Fruit fly (Drosophila melanogaster) whole organism, embryonic: ENCODE results near the gene Hinfp.
A peak's percentile ranks its signal among the peaks of the same experiment; 100 is the strongest.

Source experiments
- Atf-2 ChIP-seq: fragments of 200-800 bp; sonication (Bioruptor generic); optimal IDR thresholded peaks from 2 replicates; lab custom pipeline; 2016; ENCODE audit warnings: missing biosample characterization, missing genetic modification characterization
- Blimp-1 ChIP-seq: fragments of 200-800 bp; sonication (Bioruptor generic); optimal IDR thresholded peaks from 3 replicates; lab custom pipeline; 2018; ENCODE audit warnings: missing biosample characterization, missing genetic modification characterization, mild to moderate bottlenecking, moderate library complexity, missing genetic modification reagents
- CG10274 ChIP-seq: fragments of 200-800 bp; sonication (Bioruptor generic); optimal IDR thresholded peaks from 3 replicates; lab custom pipeline; 2017; ENCODE audit warnings: missing biosample characterization, mild to moderate bottlenecking, missing genetic modification characterization
- CG1233 ChIP-seq: fragments of 200-800 bp; sonication (Bioruptor generic); optimal IDR thresholded peaks from 4 replicates; lab custom pipeline; 2018; ENCODE audit warnings: missing biosample characterization, mild to moderate bottlenecking, missing genetic modification characterization
- CG12769 ChIP-seq: fragments of 200-800 bp; sonication (Bioruptor generic); optimal IDR thresholded peaks from 2 replicates; lab custom pipeline; 2019; ENCODE audit warnings: missing biosample characterization, mild to moderate bottlenecking, missing genetic modification characterization, moderate library complexity
- CG13894 ChIP-seq: fragments of 200-800 bp; sonication (Bioruptor generic); optimal IDR thresholded peaks from 3 replicates; lab custom pipeline; 2018; ENCODE audit warnings: missing biosample characterization, mild to moderate bottlenecking, missing genetic modification characterization, moderate library complexity
- CG15011 ChIP-seq: fragments of 200-800 bp; sonication (Bioruptor generic); optimal IDR thresholded peaks from 3 replicates; lab custom pipeline; 2018; ENCODE audit warnings: missing biosample characterization, mild to moderate bottlenecking, missing genetic modification characterization
- CG15514 ChIP-seq: fragments of 200-800 bp; sonication (Bioruptor generic); optimal IDR thresholded peaks from 3 replicates; lab custom pipeline; 2017; ENCODE audit warnings: missing biosample characterization, missing genetic modification characterization, mild to moderate bottlenecking, moderate library complexity, missing genetic modification reagents
- CG17361 ChIP-seq: fragments of 200-800 bp; sonication (Bioruptor generic); IDR thresholded peaks from 3 replicates; pipeline ENCODE4 v1.3.6; 2022; ENCODE audit warnings: missing biosample characterization, missing genetic modification characterization
- CG17829 ChIP-seq: fragments of 200-800 bp; optimal IDR thresholded peaks from 2 replicates; lab custom pipeline; 2019; ENCODE audit warnings: missing biosample characterization, mild to moderate bottlenecking, missing genetic modification characterization, moderate library complexity
- CG1832 ChIP-seq: fragments of 200-800 bp; sonication (Bioruptor generic); optimal IDR thresholded peaks from 2 replicates; lab custom pipeline; 2017; ENCODE audit warnings: missing biosample characterization, mild to moderate bottlenecking, missing genetic modification characterization, inconsistent platforms
- CG18599 ChIP-seq: fragments of 200-800 bp; sonication (Bioruptor generic); optimal IDR thresholded peaks from 3 replicates; lab custom pipeline; 2017; ENCODE audit warnings: missing biosample characterization, missing genetic modification characterization, mild to moderate bottlenecking, moderate library complexity, missing genetic modification reagents
- CG2678 ChIP-seq: fragments of 200-800 bp; sonication (Bioruptor generic); optimal IDR thresholded peaks from 3 replicates; lab custom pipeline; 2019; ENCODE audit warnings: missing biosample characterization, mild to moderate bottlenecking, missing genetic modification characterization, moderate library complexity
- CG42726 ChIP-seq: fragments of 200-800 bp; sonication (Bioruptor generic); IDR thresholded peaks from 2 replicates; pipeline ENCODE4 v1.3.6; 2022; ENCODE audit warnings: missing biosample characterization, missing genetic modification characterization; ENCODE audit not compliant: partially characterized antibody
- CG6175 ChIP-seq: fragments of 200-800 bp; sonication (Bioruptor generic); IDR thresholded peaks from 3 replicates; pipeline ENCODE4 v1.3.6; 2022; ENCODE audit warnings: missing biosample characterization, missing genetic modification characterization
- CG7372 ChIP-seq: fragments of 200-800 bp; sonication (Bioruptor generic); IDR thresholded peaks from 2 replicates; pipeline ENCODE4 v1.3.6; 2022; ENCODE audit warnings: missing biosample characterization, missing genetic modification characterization
- CG9437 ChIP-seq: fragments of 200-800 bp; sonication (Bioruptor generic); optimal IDR thresholded peaks from 2 replicates; lab custom pipeline; 2018; ENCODE audit warnings: missing biosample characterization, mild to moderate bottlenecking, missing genetic modification characterization
- CG9817 ChIP-seq: fragments of 200-800 bp; sonication (Bioruptor generic); optimal IDR thresholded peaks from 2 replicates; lab custom pipeline; 2018; ENCODE audit warnings: missing biosample characterization, mild to moderate bottlenecking, missing genetic modification characterization, moderate library complexity
- CG9876 ChIP-seq: fragments of 200-800 bp; sonication (Bioruptor generic); optimal IDR thresholded peaks from 2 replicates; lab custom pipeline; 2016; ENCODE audit warnings: missing biosample characterization, missing genetic modification characterization
- CG9932 ChIP-seq: fragments of 200-800 bp; sonication (Bioruptor generic); IDR thresholded peaks from 2 replicates; pipeline ENCODE4 v1.3.6; 2022; ENCODE audit warnings: missing biosample characterization, missing genetic modification characterization
- Deaf1 ChIP-seq: fragments of 200-800 bp; optimal IDR thresholded peaks from 3 replicates; lab custom pipeline; 2019; ENCODE audit warnings: missing biosample characterization, mild to moderate bottlenecking, missing genetic modification characterization, moderate library complexity
- Dip2 ChIP-seq: fragments of 200-800 bp; sonication (Bioruptor generic); IDR thresholded peaks from 2 replicates; pipeline ENCODE4 v1.3.6; 2022; ENCODE audit warnings: missing biosample characterization, missing genetic modification characterization
- Doc2 ChIP-seq: fragments of 200-800 bp; sonication (Bioruptor generic); IDR thresholded peaks from 2 replicates; pipeline ENCODE4 v1.3.6; 2022; ENCODE audit warnings: missing biosample characterization, missing genetic modification characterization
- E2f1 ChIP-seq: fragments of 200-800 bp; sonication (Bioruptor generic); IDR thresholded peaks from 2 replicates; pipeline ENCODE4 v1.3.6; 2022; ENCODE audit warnings: missing biosample characterization, missing genetic modification characterization
- GATAe ChIP-seq: fragments of 200-800 bp; sonication (Bioruptor generic); conservative IDR thresholded peaks from 2 replicates; pipeline ENCODE4 v1.3.6; 2022; ENCODE audit warnings: missing biosample characterization, missing genetic modification characterization
- Gsc ChIP-seq: fragments of 200-800 bp; sonication (Bioruptor generic); IDR thresholded peaks from 2 replicates; pipeline ENCODE4 v1.3.6; 2022; ENCODE audit warnings: missing biosample characterization, missing genetic modification characterization
- Hand ChIP-seq: fragments of 200-800 bp; sonication (Bioruptor generic); optimal IDR thresholded peaks from 2 replicates; lab custom pipeline; 2017; ENCODE audit warnings: mild to moderate bottlenecking, missing biosample characterization, missing genetic modification reagents, missing genetic modification characterization
- Hey ChIP-seq: fragments of 200-800 bp; sonication (Bioruptor generic); optimal IDR thresholded peaks from 3 replicates; lab custom pipeline; 2018; ENCODE audit warnings: missing biosample characterization, mild to moderate bottlenecking, missing genetic modification characterization
- Lpt ChIP-seq: fragments of >200 bp; optimal IDR thresholded peaks from 2 replicates; lab custom pipeline; 2018; ENCODE audit warnings: missing biosample characterization, missing genetic modification characterization
- Max ChIP-seq: fragments of 200-800 bp; sonication (Bioruptor generic); optimal IDR thresholded peaks from 2 replicates; lab custom pipeline; 2016; ENCODE audit warnings: missing biosample characterization, mild to moderate bottlenecking, missing genetic modification characterization
- NC2α ChIP-seq: fragments of 200-800 bp; sonication (Bioruptor generic); optimal IDR thresholded peaks from 2 replicates; lab custom pipeline; 2016; ENCODE audit warnings: missing biosample characterization, missing genetic modification characterization
- Optix ChIP-seq: fragments of 200-800 bp; sonication (Bioruptor generic); IDR thresholded peaks from 3 replicates; pipeline ENCODE4 v1.3.6; 2022; ENCODE audit warnings: missing biosample characterization, missing genetic modification characterization
- Vsx1 ChIP-seq: fragments of 200-800 bp; sonication (Bioruptor generic); optimal IDR thresholded peaks from 2 replicates; lab custom pipeline; 2017; ENCODE audit warnings: missing biosample characterization, mild to moderate bottlenecking, missing genetic modification characterization, missing genetic modification reagents
- cad ChIP-seq: fragments of >200 bp; optimal IDR thresholded peaks from 2 replicates; lab custom pipeline; 2017; ENCODE audit warnings: missing biosample characterization, missing genetic modification characterization
- caup ChIP-seq: fragments of 200-800 bp; sonication (Bioruptor generic); optimal IDR thresholded peaks from 3 replicates; lab custom pipeline; 2017; ENCODE audit warnings: missing biosample characterization, mild to moderate bottlenecking, missing genetic modification characterization, moderate library complexity; ENCODE audit not compliant: severe bottlenecking
- dan ChIP-seq: fragments of 200-800 bp; sonication (Bioruptor generic); IDR thresholded peaks from 2 replicates; pipeline ENCODE4 v1.3.6; 2022; ENCODE audit warnings: missing biosample characterization, missing genetic modification characterization
- eyg ChIP-seq: fragments of 200-800 bp; sonication (Bioruptor generic); optimal IDR thresholded peaks from 3 replicates; lab custom pipeline; 2016; ENCODE audit warnings: missing biosample characterization, missing genetic modification characterization
- kay ChIP-seq: fragments of 200-800 bp; sonication (Bioruptor generic); optimal IDR thresholded peaks from 2 replicates; lab custom pipeline; 2016; ENCODE audit warnings: missing biosample characterization, missing genetic modification characterization
- lbe ChIP-seq: fragments of 200-800 bp; sonication (Bioruptor generic); optimal IDR thresholded peaks from 2 replicates; lab custom pipeline; 2016; ENCODE audit warnings: missing biosample characterization, mild to moderate bottlenecking, missing genetic modification characterization
- lilli ChIP-seq: fragments of 200-800 bp; sonication (Bioruptor generic); optimal IDR thresholded peaks from 3 replicates; lab custom pipeline; 2016; ENCODE audit warnings: missing biosample characterization, missing genetic modification characterization
- lmd ChIP-seq: fragments of 200-800 bp; sonication (Bioruptor generic); IDR thresholded peaks from 2 replicates; pipeline ENCODE4 v1.3.6; 2022; ENCODE audit warnings: missing biosample characterization, missing genetic modification characterization
- nom ChIP-seq: fragments of 200-800 bp; sonication (Bioruptor generic); optimal IDR thresholded peaks from 2 replicates; lab custom pipeline; 2017; ENCODE audit warnings: missing biosample characterization, missing genetic modification characterization, mild to moderate bottlenecking, moderate library complexity, missing genetic modification reagents
- odd ChIP-seq: fragments of 200-800 bp; sonication (Bioruptor generic); optimal IDR thresholded peaks from 2 replicates; lab custom pipeline; 2017; ENCODE audit warnings: missing biosample characterization, mild to moderate bottlenecking, missing genetic modification characterization
- psq ChIP-seq: fragments of 200-800 bp; sonication (Bioruptor generic); optimal IDR thresholded peaks from 2 replicates; lab custom pipeline; 2017; ENCODE audit warnings: missing biosample characterization, missing genetic modification characterization
- ro ChIP-seq: fragments of 200-800 bp; sonication (Bioruptor generic); IDR thresholded peaks from 2 replicates; pipeline ENCODE4 v1.3.6; 2022; ENCODE audit warnings: missing biosample characterization, missing genetic modification characterization
- scrt ChIP-seq: fragments of 200-800 bp; sonication (Bioruptor generic); optimal IDR thresholded peaks from 2 replicates; lab custom pipeline; 2018; ENCODE audit warnings: missing biosample characterization, mild to moderate bottlenecking, missing genetic modification characterization, moderate library complexity
- sr ChIP-seq: fragments of 200-800 bp; sonication (Bioruptor generic); IDR thresholded peaks from 3 replicates; pipeline ENCODE4 v1.3.6; 2022; ENCODE audit warnings: missing biosample characterization, missing genetic modification characterization
- ssp ChIP-seq: fragments of 200-800 bp; sonication (Bioruptor generic); IDR thresholded peaks from 2 replicates; pipeline ENCODE4 v1.3.6; 2022; ENCODE audit warnings: missing biosample characterization, missing genetic modification characterization
- stc ChIP-seq: fragments of 200-800 bp; sonication (Bioruptor generic); IDR thresholded peaks from 2 replicates; pipeline ENCODE4 v1.3.6; 2022; ENCODE audit warnings: missing biosample characterization, missing genetic modification characterization
- tap ChIP-seq: fragments of 200-800 bp; optimal IDR thresholded peaks from 3 replicates; lab custom pipeline; 2019; ENCODE audit warnings: missing biosample characterization, mild to moderate bottlenecking, missing genetic modification characterization, moderate library complexity
- toy ChIP-seq: fragments of 200-800 bp; sonication (Bioruptor generic); IDR thresholded peaks from 2 replicates; pipeline ENCODE4 v1.3.6; 2022; ENCODE audit warnings: missing biosample characterization, missing genetic modification characterization
- z ChIP-seq: fragments of 200-800 bp; sonication (Bioruptor generic); IDR thresholded peaks from 3 replicates; pipeline ENCODE4 v1.3.6; 2022; ENCODE audit warnings: missing biosample characterization, missing genetic modification characterization
- zf30C ChIP-seq: fragments of 200-800 bp; sonication (Bioruptor generic); optimal IDR thresholded peaks from 3 replicates; lab custom pipeline; 2018; ENCODE audit warnings: missing biosample characterization, mild to moderate bottlenecking, missing genetic modification characterization

Hinfp gene

DNA sequence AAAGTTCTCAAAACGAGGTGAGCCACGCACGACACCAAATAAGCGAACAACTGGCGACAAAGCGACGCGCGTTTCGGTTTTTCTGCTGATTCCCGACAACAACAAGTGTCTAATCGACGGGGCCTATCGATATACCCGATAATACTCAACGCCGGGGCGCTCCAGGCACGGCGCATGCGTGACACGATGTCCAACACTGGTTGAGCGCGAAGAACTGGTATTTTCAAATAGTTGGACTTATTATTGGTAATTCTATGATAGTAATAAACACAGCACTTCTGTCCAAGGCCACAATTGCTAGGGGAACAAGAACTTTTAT, 7.9 kb upstream of the Hinfp start (continued):
- no peak for TF ChIP-seq lmd (GFP tag; lab: Robert Waterston, UW)
- TF ChIP-seq stc (GFP tag; lab: Robert Waterston, UW): no peak
- no peak for TF ChIP-seq psq (GFP tag; lab: Kevin White, UChicago)
- TF ChIP-seq Gsc (GFP tag; lab: Robert Waterston, UW): no peak
- TF ChIP-seq Doc2 (GFP tag; lab: Robert Waterston, UW): no peak
- TF ChIP-seq CG1832 (GFP tag; lab: Kevin White, UChicago): no peak
- no peak for TF ChIP-seq CG6175
- no peak for TF ChIP-seq CG2678 (tag; lab: Kevin White, UChicago)
- peak; percentile 85; the same call in 1 of the 2 replicates for TF ChIP-seq CG42726 (GFP tag; lab: Robert Waterston, UW)
- TF ChIP-seq toy (GFP tag; lab: Robert Waterston, UW): no peak
- TF ChIP-seq CG17361 (GFP tag; lab: Robert Waterston, UW): no peak
- no peak for TF ChIP-seq dan (GFP tag; lab: Robert Waterston, UW)
- no peak for TF ChIP-seq GATAe (GFP tag; lab: Robert Waterston, UW)
- no peak for TF ChIP-seq Hand (GFP tag; lab: Kevin White, UChicago)
- no peak for TF ChIP-seq Optix (GFP tag; lab: Robert Waterston, UW)
- no peak for TF ChIP-seq eyg (GFP tag; lab: Kevin White, UChicago)
- peak; percentile 62 for TF ChIP-seq Deaf1
- TF ChIP-seq ro (GFP tag; lab: Robert Waterston, UW): no peak
- peak; percentile 42 for TF ChIP-seq lilli (GFP tag; lab: Kevin White, UChicago)
- TF ChIP-seq Max: no peak
- no peak for TF ChIP-seq Blimp-1
- TF ChIP-seq sr (GFP tag; lab: Robert Waterston, UW): no peak
- no peak for TF ChIP-seq CG18599 (GFP tag; lab: Kevin White, UChicago)
- no peak for TF ChIP-seq ssp
- TF ChIP-seq CG15011: no peak
- peak; percentile 16 for TF ChIP-seq CG17829
- TF ChIP-seq CG15514 (GFP tag; lab: Kevin White, UChicago): peak; percentile 89
- TF ChIP-seq tap (tag; lab: Kevin White, UChicago): no peak
- no peak for TF ChIP-seq zf30C (GFP tag; lab: Kevin White, UChicago)
- peak; percentile 29 for TF ChIP-seq CG13894 (tag; lab: Kevin White, UChicago)
- TF ChIP-seq CG9932 (GFP tag; lab: Robert Waterston, UW): peak; percentile 48
- no peak for TF ChIP-seq Vsx1
- no peak for TF ChIP-seq Atf-2 (GFP tag; lab: Kevin White, UChicago)
- TF ChIP-seq E2f1: no peak
- no peak for TF ChIP-seq kay (GFP tag; lab: Kevin White, UChicago)
- TF ChIP-seq odd (GFP tag; lab: Kevin White, UChicago): no peak
- no peak for TF ChIP-seq z
- TF ChIP-seq Dip2 (GFP tag; lab: Robert Waterston, UW): no peak
- no peak for TF ChIP-seq caup (GFP tag; lab: Kevin White, UChicago)
- TF ChIP-seq CG10274: no peak
- no peak for TF ChIP-seq Lpt (GFP tag; lab: Kevin White, UChicago)
- TF ChIP-seq NC2α: no peak
- TF ChIP-seq cad (GFP tag; lab: Kevin White, UChicago): no peak
- TF ChIP-seq scrt: peak; percentile 30
- no peak for TF ChIP-seq CG9876 (GFP tag; lab: Kevin White, UChicago)
- TF ChIP-seq CG9817 (tag; lab: Kevin White, UChicago): no peak
- TF ChIP-seq Hey (tag; lab: Kevin White, UChicago): no peak
- peak; percentile 61 for TF ChIP-seq CG12769 (tag; lab: Kevin White, UChicago)
- TF ChIP-seq CG7372 (GFP tag; lab: Robert Waterston, UW): no peak
- peak; percentile 27 for TF ChIP-seq lbe (GFP tag; lab: Kevin White, UChicago)
- TF ChIP-seq CG1233 (GFP tag; lab: Kevin White, UChicago): no peak
- TF ChIP-seq nom (GFP tag; lab: Kevin White, UChicago): no peak
- no peak for TF ChIP-seq CG9437 (GFP tag; lab: Kevin White, UChicago)
